Worm (Caenorhabditis elegans): ENCODE measurements around the gene htas-1.
"Not testable (repeated sequence)": the region's sequence is repeated elsewhere in the genome, so short reads cannot be mapped to it uniquely, and the experiment has no call there.

Gene htas-1

ce11 chrIV:9692874-9693273 is 9.5 kb upstream of the htas-1 start, which contains the start of gene twk-9:
Gene twk-9 (plus strand): TSS chrIV:9693174.
- TF ChIP-seq B0261.1 (tag; optimal IDR thresholded peaks at IDR 0.05) (no peak), nfyb-1 (GFP tag; IDR thresholded peaks at IDR 0.05) (no peak), T07F8.4 (tag; optimal IDR thresholded peaks at IDR 0.05) (no peak), sea-2 (GFP tag; IDR thresholded peaks at IDR 0.05) (no peak)

ce11 chrIV:9690644-9691043 is 7.3 kb upstream of the htas-1 start, which contains the start of gene sdz-36:
Gene sdz-36 (plus strand): TSS chrIV:9690944.
- TF ChIP-seq B0261.1 (tag; optimal IDR thresholded peaks at IDR 0.05): no peak
- TF ChIP-seq efl-1 (GFP tag; optimal IDR thresholded peaks at IDR 0.05): no peak
- no peak for TF ChIP-seq Y56A3A.18 (GFP tag; IDR thresholded peaks at IDR 0.05)
- no peak for TF ChIP-seq mes-4 (tag; optimal IDR thresholded peaks at IDR 0.05)
- no peak for TF ChIP-seq ama-1 (optimal IDR thresholded peaks at IDR 0.05)
- no peak for TF ChIP-seq ama-1 (GFP tag; optimal IDR thresholded peaks at IDR 0.05)

- not testable (repeated sequence) for TF ChIP-seq madf-6 (GFP tag; IDR thresholded peaks at IDR 0.05); F52B5.7 (tag; optimal IDR thresholded peaks at IDR 0.05); chd-7 (tag; optimal IDR thresholded peaks at IDR 0.05)
Observed at ce11 chrIV:9688715-9689114, 5.4 kb upstream of the htas-1 start, which contains the start of gene msp-76. Gene msp-76 (plus strand): TSS chrIV:9689015.

DNA sequence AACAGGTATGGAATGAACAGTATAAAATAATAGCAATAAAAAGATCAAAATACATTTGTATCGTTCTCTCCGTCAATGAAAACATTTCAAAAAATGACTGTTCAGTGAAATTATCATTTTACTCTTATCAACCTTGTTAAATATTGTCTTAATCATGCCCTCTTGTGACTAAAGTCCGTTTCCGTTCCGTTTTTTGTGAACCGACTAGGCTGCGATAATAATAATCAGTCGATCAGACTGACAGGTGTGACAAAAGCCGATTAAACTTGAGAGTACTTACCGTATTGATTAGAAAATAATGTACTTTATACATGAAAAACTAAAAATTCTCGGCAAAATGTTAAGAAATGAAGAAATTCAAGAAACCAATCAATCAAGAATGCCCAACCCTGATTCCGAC is 819 bp downstream of the htas-1 start, which contains the start of gene ins-7:
Gene ins-7 (minus strand): TSS at position 332 of the 400 bp plus-strand sequence.
- TF ChIP-seq nhr-80 (tag; optimal IDR thresholded peaks at IDR 0.05) (peak; percentile 86), unc-62 (GFP tag; optimal IDR thresholded peaks at IDR 0.05) (peak; percentile 70), nfya-1 (tag; optimal IDR thresholded peaks at IDR 0.05; ENCODE audit: borderline replicate concordance, insufficient read depth) (no peak), ets-4 (GFP tag; optimal IDR thresholded peaks at IDR 0.05) (peak; percentile 82), ztf-22 (GFP tag; optimal IDR thresholded peaks at IDR 0.05) (peak; percentile 48)

DNA sequence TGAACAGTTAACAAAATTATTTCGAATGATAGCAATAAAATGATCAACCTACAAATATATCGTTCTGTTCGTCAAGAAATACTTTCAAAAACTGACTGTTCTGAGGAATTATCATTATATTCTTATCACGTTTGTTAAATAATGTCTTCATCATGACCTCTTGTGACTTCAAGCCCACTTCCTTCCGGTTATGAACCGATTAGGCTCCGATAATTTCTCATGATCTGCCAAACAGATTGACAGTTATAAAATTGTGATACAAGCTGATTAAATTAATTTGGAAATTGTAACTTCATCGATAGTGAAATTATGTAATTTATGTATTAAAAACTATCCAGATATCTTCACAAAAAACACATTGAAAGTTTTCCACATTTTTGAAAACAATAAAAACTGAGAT is 2.5 kb downstream of the htas-1 start, which contains the start of gene ins-8:
Gene ins-8 (minus strand): TSS at position 101 of the 400 bp plus-strand sequence.
- TF ChIP-seq mel-28 (tag; optimal IDR thresholded peaks at IDR 0.05; ENCODE audit: borderline replicate concordance): no peak
- no peak for TF ChIP-seq hrde-1 (tag; optimal IDR thresholded peaks at IDR 0.05; ENCODE audit: borderline replicate concordance)
- TF ChIP-seq ztf-26 (tag; optimal IDR thresholded peaks at IDR 0.05): no peak
- no peak for TF ChIP-seq him-1 (tag; optimal IDR thresholded peaks at IDR 0.05)
- TF ChIP-seq repo-1 (tag; optimal IDR thresholded peaks at IDR 0.05): no peak

DNA sequence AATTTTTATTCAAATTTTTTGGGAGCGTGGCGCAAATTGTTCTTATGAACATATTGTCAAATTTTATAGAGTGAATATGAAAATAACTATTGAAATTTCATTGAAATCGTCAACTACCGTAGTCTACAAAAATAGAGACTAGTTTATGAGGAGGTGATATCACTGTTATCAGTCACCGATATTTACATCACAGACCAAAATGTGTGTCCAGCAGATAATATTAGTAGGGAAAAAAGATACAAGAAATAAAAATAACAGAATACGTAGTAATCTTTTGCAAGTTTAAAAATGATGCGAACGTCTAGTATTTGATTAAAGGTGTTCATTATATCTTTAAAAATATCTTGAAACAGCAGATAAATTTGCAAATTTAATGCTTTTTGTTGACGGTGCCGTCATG is 4.0 kb downstream of the htas-1 start:
- TF ChIP-seq hlh-26 (GFP tag; conservative IDR thresholded peaks at IDR 0.05): no peak
- TF ChIP-seq ekl-4 (GFP tag; IDR thresholded peaks at IDR 0.05): no peak
- TF ChIP-seq lir-1 (GFP tag; conservative IDR thresholded peaks at IDR 0.05): no peak
- TF ChIP-seq K12H6.12 (tag; optimal IDR thresholded peaks at IDR 0.05): no peak
- TF ChIP-seq attf-3 (GFP tag; conservative IDR thresholded peaks at IDR 0.05): no peak
- TF ChIP-seq ets-4 (GFP tag; optimal IDR thresholded peaks at IDR 0.05): no peak
- no peak for TF ChIP-seq zim-3 (tag; optimal IDR thresholded peaks at IDR 0.05)
- TF ChIP-seq ama-1 (optimal IDR thresholded peaks at IDR 0.05): no peak
- no peak for TF ChIP-seq ama-1 (GFP tag; optimal IDR thresholded peaks at IDR 0.05)
- no peak for TF ChIP-seq madf-3 (GFP tag; IDR thresholded peaks at IDR 0.05)
- no peak for TF ChIP-seq cebp-1 (GFP tag; IDR thresholded peaks at IDR 0.05)
- TF ChIP-seq cebp-1 (tag; optimal IDR thresholded peaks at IDR 0.05): no peak
- no peak for TF ChIP-seq egrh-3 (GFP tag; IDR thresholded peaks at IDR 0.05)
- TF ChIP-seq hmg-20 (GFP tag; IDR thresholded peaks at IDR 0.05): no peak
- TF ChIP-seq Y79H2A.3 (GFP tag; conservative IDR thresholded peaks at IDR 0.05): no peak
- TF ChIP-seq hsf-1 (GFP tag; IDR thresholded peaks at IDR 0.05): no peak
- TF ChIP-seq atf-7 (tag; optimal IDR thresholded peaks at IDR 0.05): no peak
- no peak for TF ChIP-seq somi-1 (GFP tag; optimal IDR thresholded peaks at IDR 0.05)

Measured in whole organism, young adult.